Worm (Caenorhabditis elegans) whole organism, late embryonic: ENCODE measurements around the gene npp-18.

Experiments
- F13H6.1 ChIP-seq: sonication (generic microtip); optimal IDR thresholded peaks from 2 replicates; lab custom pipeline; 2016; ENCODE audit warnings: missing genetic modification characterization, missing compliant biosample characterization
- ceh-6 ChIP-seq: fragments of 200-800 bp; sonication (Bioruptor generic); optimal IDR thresholded peaks from 2 replicates; lab custom pipeline; 2018; ENCODE audit warnings: mild to moderate bottlenecking, missing genetic modification characterization, missing compliant biosample characterization
- elt-2 ChIP-seq: sonication (generic microtip); optimal IDR thresholded peaks from 2 replicates; lab custom pipeline; 2016; ENCODE audit warnings: missing genetic modification reagents, missing genetic modification characterization, missing compliant biosample characterization
- madf-2 ChIP-seq: sonication (generic microtip); optimal IDR thresholded peaks from 2 replicates; lab custom pipeline; 2017; ENCODE audit warnings: missing genetic modification characterization, missing compliant biosample characterization
- pqm-1 ChIP-seq: sonication (generic microtip); optimal IDR thresholded peaks from 2 replicates; lab custom pipeline; 2016; ENCODE audit warnings: missing genetic modification characterization, missing compliant biosample characterization
- unc-55 ChIP-seq: sonication (generic microtip); optimal IDR thresholded peaks from 2 replicates; lab custom pipeline; 2017; ENCODE audit warnings: missing biosample characterization, missing genetic modification reagents, missing genetic modification characterization

- no peak for TF ChIP-seq madf-2 (tag; lab: Kevin White, UChicago)
- TF ChIP-seq unc-55 (GFP tag; lab: Kevin White, UChicago) = no peak
- TF ChIP-seq elt-2 (tag; lab: Kevin White, UChicago) = no peak
- no peak for TF ChIP-seq ceh-6 (GFP tag; lab: Kevin White, UChicago)
- TF ChIP-seq F13H6.1 (tag; lab: Kevin White, UChicago) = no peak
- TF ChIP-seq pqm-1 (tag; lab: Kevin White, UChicago) = no peak
Observed at ce11 chrIII:13347782-13348327, 51.2 kb downstream of the npp-18 start.
